In genomic region chr3R:25996197-25997005, dm6 we compare ENCODE assay signal across 1 fruit fly cellular context.
TF ChIP-seq lines count a peak whose summit lies in the region.

CG43116 (minus strand) TSS chr3R:25996996.

TF ChIP-seq in whole organism, embryonic, 481 proteins besides CTCF, POLR2A, EP300 and RAD21 (continued from another document and continues in another):
- peak; percentile 87 for TF ChIP-seq chm (GFP tag; IDR thresholded peaks at IDR 0.05; lab: Robert Waterston, UW)
- no peak for TF ChIP-seq CG30020 (tag; optimal IDR thresholded peaks at IDR 0.05; lab: Kevin White, UChicago)
- TF ChIP-seq Atf-2 (GFP tag; optimal IDR thresholded peaks at IDR 0.05; lab: Kevin White, UChicago) = peak; percentile 63
- peak; percentile 86 for TF ChIP-seq CG5245 (GFP tag; optimal IDR thresholded peaks at IDR 0.05; lab: Kevin White, UChicago)
- peak; percentile 91 for TF ChIP-seq kah (GFP tag; optimal IDR thresholded peaks at IDR 0.05; lab: Kevin White, UChicago)
- TF ChIP-seq CG3065 (GFP tag; optimal IDR thresholded peaks at IDR 0.05; lab: Kevin White, UChicago) = peak; percentile 84
- TF ChIP-seq CG17568 (GFP tag; optimal IDR thresholded peaks at IDR 0.05; lab: Kevin White, UChicago) = no peak
- TF ChIP-seq CG16779 (GFP tag; IDR thresholded peaks at IDR 0.05; lab: Robert Waterston, UW) = no peak
- TF ChIP-seq chn (GFP tag; optimal IDR thresholded peaks at IDR 0.05; lab: Kevin White, UChicago) = peak; percentile 90
- peak; percentile 46 for TF ChIP-seq gcm2 (GFP tag; optimal IDR thresholded peaks at IDR 0.05; lab: Kevin White, UChicago)
- peak; percentile 62 for TF ChIP-seq run (tag; optimal IDR thresholded peaks at IDR 0.05; lab: Kevin White, UChicago)
- TF ChIP-seq Hr51 (GFP tag; optimal IDR thresholded peaks at IDR 0.05; lab: Kevin White, UChicago) = peak in 1 of 2 experiments; percentile 24
- no peak; the same call in 2 of the 3 replicates for TF ChIP-seq sr (GFP tag; IDR thresholded peaks at IDR 0.05; lab: Robert Waterston, UW)
- peak; percentile 84 for TF ChIP-seq onecut (GFP tag; IDR thresholded peaks at IDR 0.05; lab: Robert Waterston, UW)
- TF ChIP-seq ap (GFP tag; IDR thresholded peaks at IDR 0.05; lab: Robert Waterston, UW) = peak; percentile 79
- TF ChIP-seq Usf (GFP tag; optimal IDR thresholded peaks at IDR 0.05; lab: Kevin White, UChicago) = peak; percentile 91
- peak; percentile 97 for TF ChIP-seq CG33557 (GFP tag; optimal IDR thresholded peaks at IDR 0.05; lab: Kevin White, UChicago)
- TF ChIP-seq gce (GFP tag; IDR thresholded peaks at IDR 0.05; lab: Robert Waterston, UW) = peak; percentile 80; the same call in 2 of the 3 replicates
- peak; percentile 32; the same call in 1 of the 2 replicates for TF ChIP-seq Ravus (GFP tag; IDR thresholded peaks at IDR 0.05; lab: Robert Waterston, UW)
- 0 out of 2 replicates have a peak, but pooled peaks have one; percentile 3 for TF ChIP-seq CG42726 (GFP tag; IDR thresholded peaks at IDR 0.05; lab: Robert Waterston, UW; ENCODE audit: partially characterized antibody)
- TF ChIP-seq Trl (optimal IDR thresholded peaks at IDR 0.05; lab: Kevin White, UChicago) = peak in 1 of 2 experiments; percentile 67
- TF ChIP-seq Trl (GFP tag; optimal IDR thresholded peaks at IDR 0.05; lab: Kevin White, UChicago) = no peak
- TF ChIP-seq CG10147 (GFP tag; optimal IDR thresholded peaks at IDR 0.05; lab: Kevin White, UChicago) = no peak
- no peak for TF ChIP-seq CG18011 (GFP tag; optimal IDR thresholded peaks at IDR 0.05; lab: Kevin White, UChicago)
- TF ChIP-seq CG7987 (GFP tag; optimal IDR thresholded peaks at IDR 0.05; lab: Kevin White, UChicago) = peak; percentile 27
- TF ChIP-seq CG12391 (tag; optimal IDR thresholded peaks at IDR 0.05; lab: Kevin White, UChicago) = peak; percentile 94
- TF ChIP-seq ATbp (GFP tag; optimal IDR thresholded peaks at IDR 0.05; lab: Kevin White, UChicago) = peak; percentile 85
- peak; percentile 60; the same call in 2 of the 4 replicates for TF ChIP-seq Gug (GFP tag; IDR thresholded peaks at IDR 0.05; lab: Robert Waterston, UW)
- TF ChIP-seq dan (GFP tag; IDR thresholded peaks at IDR 0.05; lab: Robert Waterston, UW) = peak; percentile 91
- peak; percentile 28; the same call in 1 of the 2 replicates for TF ChIP-seq aop (GFP tag; IDR thresholded peaks at IDR 0.05; lab: Robert Waterston, UW)
- peak; percentile 95 for TF ChIP-seq unpg (GFP tag; optimal IDR thresholded peaks at IDR 0.05; lab: Kevin White, UChicago)
- peak; percentile 34 for TF ChIP-seq CG31388 (GFP tag; optimal IDR thresholded peaks at IDR 0.05; lab: Kevin White, UChicago)
- peak; percentile 1 for TF ChIP-seq Sry-β (GFP tag; optimal IDR thresholded peaks at IDR 0.05; lab: Kevin White, UChicago)
- no peak for TF ChIP-seq al (GFP tag; IDR thresholded peaks at IDR 0.05; lab: Robert Waterston, UW)
- TF ChIP-seq dmrt99B (tag; optimal IDR thresholded peaks at IDR 0.05; lab: Kevin White, UChicago) = no peak
- peak; percentile 66 for TF ChIP-seq CG8944 (GFP tag; optimal IDR thresholded peaks at IDR 0.05; lab: Kevin White, UChicago)
- no peak for TF ChIP-seq YL-1 (GFP tag; optimal IDR thresholded peaks at IDR 0.05; lab: Kevin White, UChicago)
- peak; percentile 96 for TF ChIP-seq gcm (GFP tag; optimal IDR thresholded peaks at IDR 0.05; lab: Kevin White, UChicago)
- no peak for TF ChIP-seq CG17912 (GFP tag; optimal IDR thresholded peaks at IDR 0.05; lab: Kevin White, UChicago)
- peak; percentile 8 for TF ChIP-seq Myb (GFP tag; optimal IDR thresholded peaks at IDR 0.05; lab: Kevin White, UChicago)
- TF ChIP-seq shn (GFP tag; optimal IDR thresholded peaks at IDR 0.05; lab: Kevin White, UChicago) = peak; percentile 29
- TF ChIP-seq CG14441 (GFP tag; IDR thresholded peaks at IDR 0.05; lab: Robert Waterston, UW) = peak; percentile 53
- peak; percentile 93 for TF ChIP-seq CG1602 (GFP tag; optimal IDR thresholded peaks at IDR 0.05; lab: Kevin White, UChicago)
- peak; percentile 81 for TF ChIP-seq cato (GFP tag; optimal IDR thresholded peaks at IDR 0.05; lab: Kevin White, UChicago; ENCODE audit: borderline replicate concordance)
- peak; percentile 89 for TF ChIP-seq CoRest (tag; optimal IDR thresholded peaks at IDR 0.05; lab: Kevin White, UChicago)
- TF ChIP-seq E2f2 (GFP tag; IDR thresholded peaks at IDR 0.05; lab: Robert Waterston, UW) = peak; percentile 46; the same call in 1 of the 2 replicates
- TF ChIP-seq vnd (GFP tag; IDR thresholded peaks at IDR 0.05; lab: Robert Waterston, UW; ENCODE audit: partially characterized antibody) = no peak
- no peak for TF ChIP-seq CG11723 (GFP tag; optimal IDR thresholded peaks at IDR 0.05; lab: Kevin White, UChicago)
- TF ChIP-seq CG5953 (GFP tag; IDR thresholded peaks at IDR 0.05; lab: Robert Waterston, UW) = no peak
- peak; percentile 48 for TF ChIP-seq Lim3 (GFP tag; IDR thresholded peaks at IDR 0.05; lab: Robert Waterston, UW)
- TF ChIP-seq bcd (GFP tag; optimal IDR thresholded peaks at IDR 0.05; lab: Kevin White, UChicago) = no peak
- peak; percentile 83 for TF ChIP-seq sens-2 (GFP tag; IDR thresholded peaks at IDR 0.05; lab: Robert Waterston, UW)
- peak; percentile 85 to 97 for TF ChIP-seq bsh (GFP tag; optimal IDR thresholded peaks at IDR 0.05; lab: Kevin White, UChicago)
- TF ChIP-seq CG32772 (GFP tag; IDR thresholded peaks at IDR 0.05; lab: Robert Waterston, UW) = peak; percentile 85
- peak; percentile 97 for TF ChIP-seq CG14710 (tag; optimal IDR thresholded peaks at IDR 0.05; lab: Kevin White, UChicago)
- peak; percentile 70 for TF ChIP-seq Nf-YA (GFP tag; IDR thresholded peaks at IDR 0.05; lab: Robert Waterston, UW)
- peak; percentile 56 for TF ChIP-seq CG7271 (tag; optimal IDR thresholded peaks at IDR 0.05; lab: Kevin White, UChicago)
- no peak for TF ChIP-seq CG11504 (tag; optimal IDR thresholded peaks at IDR 0.05; lab: Kevin White, UChicago)
- peak; percentile 58 for TF ChIP-seq CG3838 (GFP tag; optimal IDR thresholded peaks at IDR 0.05; lab: Kevin White, UChicago)
- peak; percentile 63 for TF ChIP-seq CG17186 (GFP tag; optimal IDR thresholded peaks at IDR 0.05; lab: Kevin White, UChicago)
- no peak for TF ChIP-seq Fer1 (GFP tag; optimal IDR thresholded peaks at IDR 0.05; lab: Kevin White, UChicago)
- peak; percentile 88 for TF ChIP-seq CG6254 (GFP tag; optimal IDR thresholded peaks at IDR 0.05; lab: Kevin White, UChicago)
- peak; percentile 32 for TF ChIP-seq CG4328 (GFP tag; optimal IDR thresholded peaks at IDR 0.05; lab: Kevin White, UChicago)
- TF ChIP-seq cg (GFP tag; optimal IDR thresholded peaks at IDR 0.05; lab: Kevin White, UChicago) = peak; percentile 84
- no peak for TF ChIP-seq CG14860 (GFP tag; IDR thresholded peaks at IDR 0.05; lab: Robert Waterston, UW; ENCODE audit: partially characterized antibody)
- TF ChIP-seq CG18599 (GFP tag; optimal IDR thresholded peaks at IDR 0.05; lab: Kevin White, UChicago) = no peak
- TF ChIP-seq ase (GFP tag; IDR thresholded peaks at IDR 0.05; lab: Robert Waterston, UW) = peak; percentile 85
- no peak for TF ChIP-seq CG2129 (GFP tag; IDR thresholded peaks at IDR 0.05; lab: Robert Waterston, UW; ENCODE audit: partially characterized antibody)
- no peak for TF ChIP-seq CG9932 (GFP tag; IDR thresholded peaks at IDR 0.05; lab: Robert Waterston, UW)
- peak; percentile 72 for TF ChIP-seq wor (GFP tag; IDR thresholded peaks at IDR 0.05; lab: Robert Waterston, UW)
- no peak for TF ChIP-seq CG12744 (GFP tag; optimal IDR thresholded peaks at IDR 0.05; lab: Kevin White, UChicago)
- no peak for TF ChIP-seq Nf-YC (tag; optimal IDR thresholded peaks at IDR 0.05; lab: Kevin White, UChicago)
- peak; percentile 46 for TF ChIP-seq CG1647 (GFP tag; optimal IDR thresholded peaks at IDR 0.05; lab: Kevin White, UChicago)
- TF ChIP-seq CG8359 (GFP tag; optimal IDR thresholded peaks at IDR 0.05; lab: Kevin White, UChicago; ENCODE audit: borderline replicate concordance) = peak; percentile 74
- TF ChIP-seq CG9727 (GFP tag; optimal IDR thresholded peaks at IDR 0.05; lab: Kevin White, UChicago) = peak; percentile 94
- peak; percentile 68 for TF ChIP-seq CG18619 (GFP tag; optimal IDR thresholded peaks at IDR 0.05; lab: Kevin White, UChicago)
- peak; percentile 71; the same call in 2 of the 3 replicates for TF ChIP-seq dysf (GFP tag; IDR thresholded peaks at IDR 0.05; lab: Robert Waterston, UW)
- peak; percentile 81 for TF ChIP-seq Max (GFP tag; optimal IDR thresholded peaks at IDR 0.05; lab: Kevin White, UChicago)
- no peak for TF ChIP-seq CG15269 (tag; optimal IDR thresholded peaks at IDR 0.05; lab: Kevin White, UChicago)
- peak; percentile 73 for TF ChIP-seq crol (GFP tag; IDR thresholded peaks at IDR 0.05; lab: Robert Waterston, UW)
- peak; percentile 49 for TF ChIP-seq dimm (GFP tag; IDR thresholded peaks at IDR 0.05; lab: Robert Waterston, UW)
- peak; percentile 83 for TF ChIP-seq CG7556 (GFP tag; optimal IDR thresholded peaks at IDR 0.05; lab: Kevin White, UChicago)
- TF ChIP-seq CG14050 (GFP tag; IDR thresholded peaks at IDR 0.05; lab: Robert Waterston, UW) = peak; percentile 49
- TF ChIP-seq CG32767 (GFP tag; IDR thresholded peaks at IDR 0.05; lab: Robert Waterston, UW) = peak; percentile 72
- peak; percentile 85 for TF ChIP-seq sim (GFP tag; IDR thresholded peaks at IDR 0.05; lab: Robert Waterston, UW)
- no peak for TF ChIP-seq ab (GFP tag; optimal IDR thresholded peaks at IDR 0.05; lab: Kevin White, UChicago)
- no peak for TF ChIP-seq CG12071 (GFP tag; optimal IDR thresholded peaks at IDR 0.05; lab: Kevin White, UChicago)
- peak in 1 of 3 experiments; percentile 91 for TF ChIP-seq Stat92E (GFP tag; optimal IDR thresholded peaks at IDR 0.05; lab: Kevin White, UChicago)
- no peak for TF ChIP-seq CG6791 (GFP tag; IDR thresholded peaks at IDR 0.05; lab: Robert Waterston, UW; ENCODE audit: partially characterized antibody)
- peak; percentile 96 for TF ChIP-seq gem (tag; optimal IDR thresholded peaks at IDR 0.05; lab: Kevin White, UChicago)
- TF ChIP-seq CG15073 (GFP tag; optimal IDR thresholded peaks at IDR 0.05; lab: Kevin White, UChicago) = peak; percentile 59
- TF ChIP-seq CG17612 (GFP tag; IDR thresholded peaks at IDR 0.05; lab: Robert Waterston, UW) = no peak
- no peak for TF ChIP-seq Doc2 (GFP tag; IDR thresholded peaks at IDR 0.05; lab: Robert Waterston, UW)
- peak; percentile 57; the same call in 1 of the 3 replicates for TF ChIP-seq CG11456 (GFP tag; IDR thresholded peaks at IDR 0.05; lab: Robert Waterston, UW)
- TF ChIP-seq stwl (tag; optimal IDR thresholded peaks at IDR 0.05; lab: Kevin White, UChicago) = peak; percentile 80
- TF ChIP-seq CG4404 (GFP tag; IDR thresholded peaks at IDR 0.05; lab: Robert Waterston, UW) = peak; percentile 96
- peak; percentile 24 for TF ChIP-seq crc (GFP tag; optimal IDR thresholded peaks at IDR 0.05; lab: Kevin White, UChicago)
- no peak for TF ChIP-seq lov (optimal IDR thresholded peaks at IDR 0.05; lab: Kevin White, UChicago)
- peak; percentile 87; the same call in 2 of the 3 replicates for TF ChIP-seq lov (GFP tag; IDR thresholded peaks at IDR 0.05; lab: Robert Waterston, UW)
- TF ChIP-seq cwo (GFP tag; optimal IDR thresholded peaks at IDR 0.05; lab: Kevin White, UChicago) = no peak
- peak; percentile 71 for TF ChIP-seq TFAM (GFP tag; optimal IDR thresholded peaks at IDR 0.05; lab: Kevin White, UChicago)
- peak; percentile 67 for TF ChIP-seq CrebB (tag; optimal IDR thresholded peaks at IDR 0.05; lab: Kevin White, UChicago)
- TF ChIP-seq Oli (tag; optimal IDR thresholded peaks at IDR 0.05; lab: Kevin White, UChicago) = peak; percentile 90
- peak; percentile 98 for TF ChIP-seq Xrp1 (GFP tag; IDR thresholded peaks at IDR 0.05; lab: Robert Waterston, UW)
- peak; percentile 40 for TF ChIP-seq maf-S (GFP tag; optimal IDR thresholded peaks at IDR 0.05; lab: Kevin White, UChicago)
- no peak for TF ChIP-seq gsb (GFP tag; IDR thresholded peaks at IDR 0.05; lab: Robert Waterston, UW)
- TF ChIP-seq lilli (GFP tag; optimal IDR thresholded peaks at IDR 0.05; lab: Kevin White, UChicago) = no peak
- peak; percentile 51 for TF ChIP-seq disco-r (GFP tag; optimal IDR thresholded peaks at IDR 0.05; lab: Kevin White, UChicago)
- peak; percentile 78 for TF ChIP-seq E2f1 (GFP tag; IDR thresholded peaks at IDR 0.05; lab: Robert Waterston, UW)
- no peak for TF ChIP-seq Eip74EF (GFP tag; optimal IDR thresholded peaks at IDR 0.05; lab: Kevin White, UChicago)
- peak; percentile 77 for TF ChIP-seq H2.0 (GFP tag; IDR thresholded peaks at IDR 0.05; lab: Robert Waterston, UW)
- TF ChIP-seq psq (GFP tag; optimal IDR thresholded peaks at IDR 0.05; lab: Kevin White, UChicago) = peak; percentile 71
- TF ChIP-seq Oaz (GFP tag; IDR thresholded peaks at IDR 0.05; lab: Robert Waterston, UW) = peak; percentile 35; the same call in 1 of the 2 replicates
- no peak for TF ChIP-seq ash1 (GFP tag; optimal IDR thresholded peaks at IDR 0.05; lab: Kevin White, UChicago)
- TF ChIP-seq Hsf (GFP tag; optimal IDR thresholded peaks at IDR 0.05; lab: Kevin White, UChicago) = peak; percentile 82
- peak; percentile 78 for TF ChIP-seq ttk (GFP tag; IDR thresholded peaks at IDR 0.05; lab: Robert Waterston, UW)
- peak; percentile 61 for TF ChIP-seq CG12104 (GFP tag; optimal IDR thresholded peaks at IDR 0.05; lab: Kevin White, UChicago)
- TF ChIP-seq CG10979 (tag; optimal IDR thresholded peaks at IDR 0.05; lab: Kevin White, UChicago) = peak; percentile 92
- no peak for TF ChIP-seq prd (optimal IDR thresholded peaks at IDR 0.05; lab: Kevin White, UChicago)
- peak; percentile 92 for TF ChIP-seq prd (GFP tag; IDR thresholded peaks at IDR 0.05; lab: Robert Waterston, UW)
- peak; percentile 99 for TF ChIP-seq dmrt11E (tag; optimal IDR thresholded peaks at IDR 0.05; lab: Kevin White, UChicago)
- TF ChIP-seq Side (GFP tag; optimal IDR thresholded peaks at IDR 0.05; lab: Kevin White, UChicago) = peak; percentile 58
- peak; percentile 47 for TF ChIP-seq CG9437 (GFP tag; optimal IDR thresholded peaks at IDR 0.05; lab: Kevin White, UChicago)
- no peak for TF ChIP-seq CG13287 (GFP tag; IDR thresholded peaks at IDR 0.05; lab: Robert Waterston, UW; ENCODE audit: partially characterized antibody)
- peak; percentile 96 for TF ChIP-seq CG10959 (GFP tag; IDR thresholded peaks at IDR 0.05; lab: Robert Waterston, UW)
- no peak for TF ChIP-seq p53 (GFP tag; optimal IDR thresholded peaks at IDR 0.05; lab: Kevin White, UChicago)
- TF ChIP-seq Sin3A (optimal IDR thresholded peaks at IDR 0.05; lab: Kevin White, UChicago) = no peak
- no peak for TF ChIP-seq Dip3 (GFP tag; optimal IDR thresholded peaks at IDR 0.05; lab: Kevin White, UChicago)
- peak; percentile 42; the same call in 1 of the 2 replicates for TF ChIP-seq CG6272 (GFP tag; IDR thresholded peaks at IDR 0.05; lab: Robert Waterston, UW)
- peak; percentile 29 for TF ChIP-seq Jarid2 (GFP tag; optimal IDR thresholded peaks at IDR 0.05; lab: Kevin White, UChicago)
- no peak for TF ChIP-seq CG6683 (GFP tag; optimal IDR thresholded peaks at IDR 0.05; lab: Kevin White, UChicago)
